Worm (Caenorhabditis elegans): ENCODE results near the gene Y44A6D.5.

Gene Y44A6D.5

DNA sequence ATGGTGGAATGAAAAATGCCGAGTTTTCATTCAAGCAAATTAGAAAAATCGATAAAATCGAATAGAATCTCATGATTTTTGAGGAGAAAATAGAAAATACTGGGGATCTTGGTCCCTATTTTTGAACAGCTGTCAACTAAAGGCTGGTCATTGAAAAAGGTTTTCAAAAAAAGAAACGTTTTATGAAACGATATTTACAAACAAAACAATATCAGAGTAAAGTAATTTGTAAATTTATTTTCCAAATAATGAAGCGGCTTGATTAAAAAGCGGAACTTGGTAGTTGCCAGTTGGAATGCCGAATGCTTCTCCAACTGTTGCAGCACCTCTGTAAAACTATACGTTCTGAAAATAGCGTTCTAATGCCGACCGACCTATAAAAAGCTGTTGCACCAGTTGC is 29.2 kb downstream of the Y44A6D.5 start, which contains the start of gene F38A6.5:
Gene F38A6.5 (minus strand): TSS at position 101 of the 400 bp plus-strand sequence.
- TF ChIP-seq ceh-16 (tag; optimal IDR thresholded peaks at IDR 0.05) (no peak), aly-2 (tag; optimal IDR thresholded peaks at IDR 0.05) (no peak), sma-3 (GFP tag; optimal IDR thresholded peaks at IDR 0.05) (no peak), ama-1 (optimal IDR thresholded peaks at IDR 0.05) (no peak), R02D3.7 (tag; optimal IDR thresholded peaks at IDR 0.05) (no peak), C34F6.9 (tag; optimal IDR thresholded peaks at IDR 0.05) (no peak)

ce11 chrV:20771702-20772101 is 31.1 kb downstream of the Y44A6D.5 start:
- TF ChIP-seq nhr-11 (tag; optimal IDR thresholded peaks at IDR 0.05) (no peak), C34F6.9 (tag; optimal IDR thresholded peaks at IDR 0.05) (peak; percentile 2), skn-1 (tag; optimal IDR thresholded peaks at IDR 0.05) (no peak), lin-11 (tag; optimal IDR thresholded peaks at IDR 0.05) (no peak), lsy-2 (tag; optimal IDR thresholded peaks at IDR 0.05) (peak in 1 of 2 experiments; percentile 2), nhr-129 (tag; optimal IDR thresholded peaks at IDR 0.05) (peak; percentile 27)

- peak; percentile 85 for TF ChIP-seq fos-1 (tag; optimal IDR thresholded peaks at IDR 0.05)
- no peak for TF ChIP-seq mab-5 (tag; optimal IDR thresholded peaks at IDR 0.05)
- no peak for TF ChIP-seq crh-2 (tag; optimal IDR thresholded peaks at IDR 0.05)
- TF ChIP-seq nhr-129 (tag; optimal IDR thresholded peaks at IDR 0.05), result no peak
- no peak for TF ChIP-seq ZK546.5 (tag; optimal IDR thresholded peaks at IDR 0.05)
- TF ChIP-seq nhr-77 (tag; optimal IDR thresholded peaks at IDR 0.05), result no peak
Measured at ce11 chrV:20770846-20771245, 32.0 kb downstream of the Y44A6D.5 start.

- TF ChIP-seq C34F6.9 (tag; optimal IDR thresholded peaks at IDR 0.05) (no peak), nhr-237 (tag; optimal IDR thresholded peaks at IDR 0.05) (no peak), nhr-6 (tag; optimal IDR thresholded peaks at IDR 0.05) (no peak), elt-3 (tag; optimal IDR thresholded peaks at IDR 0.05) (no peak), unc-55 (GFP tag; optimal IDR thresholded peaks at IDR 0.05) (no peak), nhr-10 (tag; optimal IDR thresholded peaks at IDR 0.05) (no peak), elt-1 (tag; optimal IDR thresholded peaks at IDR 0.05) (no peak), unc-39 (tag; optimal IDR thresholded peaks at IDR 0.05) (no peak), F13H6.1 (tag; optimal IDR thresholded peaks at IDR 0.05) (no peak), sma-3 (GFP tag; optimal IDR thresholded peaks at IDR 0.05) (no peak), nhr-77 (tag; optimal IDR thresholded peaks at IDR 0.05) (no peak), ZK546.5 (tag; optimal IDR thresholded peaks at IDR 0.05) (no peak), blmp-1 (tag; optimal IDR thresholded peaks at IDR 0.05; ENCODE audit: insufficient read depth) (no peak), snpc-4 (tag; optimal IDR thresholded peaks at IDR 0.05) (no peak), skn-1 (tag; optimal IDR thresholded peaks at IDR 0.05) (no peak), unc-62 (GFP tag; optimal IDR thresholded peaks at IDR 0.05) (no peak), sma-9 (GFP tag; optimal IDR thresholded peaks at IDR 0.05) (no peak), sma-9 (tag; optimal IDR thresholded peaks at IDR 0.05) (no peak), nhr-12 (tag; optimal IDR thresholded peaks at IDR 0.05) (no peak), lin-39 (tag; optimal IDR thresholded peaks at IDR 0.05) (no peak), mbf-1 (tag; optimal IDR thresholded peaks at IDR 0.05) (no peak)
Measured at ce11 chrV:20770061-20770460, 32.7 kb downstream of the Y44A6D.5 start, which contains the start of gene elp-1. Gene elp-1, minus strand, starts transcription at chrV:20770161.

DNA sequence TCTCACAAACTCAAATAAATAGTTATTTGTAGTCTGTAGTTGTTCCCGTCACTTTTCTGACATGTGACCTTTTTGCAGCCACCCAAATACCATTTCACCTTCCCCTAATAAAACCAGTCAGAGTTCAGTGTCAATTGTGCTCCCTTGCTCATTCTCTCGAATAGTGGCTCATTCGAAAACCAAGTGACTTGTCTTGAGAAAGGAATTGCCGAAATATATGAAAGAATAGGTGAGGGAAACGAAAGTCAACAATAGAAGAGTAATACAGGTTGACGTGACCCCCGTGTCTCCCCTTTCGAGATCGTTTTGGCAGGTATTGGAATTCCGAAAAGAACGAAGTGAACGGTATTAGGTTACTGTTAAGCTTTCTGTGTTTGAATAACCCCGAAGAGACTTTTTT is 39.6 kb downstream of the Y44A6D.5 start:
- TF ChIP-seq unc-39 (tag; optimal IDR thresholded peaks at IDR 0.05), result no peak
- TF ChIP-seq ztf-1 (GFP tag; conservative IDR thresholded peaks at IDR 0.05), result no peak
- TF ChIP-seq C34F6.9 (tag; optimal IDR thresholded peaks at IDR 0.05), result no peak
- no peak for TF ChIP-seq ZK546.5 (tag; optimal IDR thresholded peaks at IDR 0.05)
- no peak for TF ChIP-seq egl-27 (tag; optimal IDR thresholded peaks at IDR 0.05)
- TF ChIP-seq lin-39 (tag; optimal IDR thresholded peaks at IDR 0.05), result no peak
- TF ChIP-seq ztf-4 (tag; optimal IDR thresholded peaks at IDR 0.05), result no peak
- TF ChIP-seq nhr-129 (tag; optimal IDR thresholded peaks at IDR 0.05), result peak; percentile 67
- peak; percentile 31 for TF ChIP-seq sma-9 (GFP tag; optimal IDR thresholded peaks at IDR 0.05)
- no peak for TF ChIP-seq sma-9 (tag; optimal IDR thresholded peaks at IDR 0.05)
- TF ChIP-seq R02D3.7 (tag; optimal IDR thresholded peaks at IDR 0.05), result no peak
- TF ChIP-seq F13H6.1 (tag; optimal IDR thresholded peaks at IDR 0.05), result peak; percentile 75
